Fruit fly (Drosophila melanogaster) whole organism, adult: ENCODE results near the gene yellow-b.

Experiments
- CG11617 ChIP-seq: fragments of 200-800 bp; sonication (Bioruptor generic); optimal IDR thresholded peaks from 2 replicates; lab custom pipeline; 2017; ENCODE audit warnings: mild to moderate bottlenecking, missing biosample characterization, missing genetic modification reagents, missing genetic modification characterization
- CG12768 ChIP-seq: fragments of 200-800 bp; sonication (Bioruptor generic); optimal IDR thresholded peaks from 2 replicates; lab custom pipeline; 2017; ENCODE audit warnings: missing biosample characterization, missing genetic modification characterization, mild to moderate bottlenecking, moderate library complexity, missing genetic modification reagents
- CG14711 ChIP-seq: fragments of 200-800 bp; sonication (Bioruptor generic); optimal IDR thresholded peaks from 2 replicates; lab custom pipeline; 2018; ENCODE audit warnings: missing biosample characterization, mild to moderate bottlenecking, missing genetic modification characterization, moderate library complexity
- CG1620 ChIP-seq: fragments of 200-800 bp; sonication (Bioruptor generic); optimal IDR thresholded peaks from 2 replicates; lab custom pipeline; 2016; ENCODE audit warnings: missing biosample characterization, missing genetic modification characterization
- CG33017 ChIP-seq: fragments of 200-800 bp; sonication (Bioruptor generic); optimal IDR thresholded peaks from 2 replicates; lab custom pipeline; 2018; ENCODE audit warnings: missing biosample characterization, mild to moderate bottlenecking, missing genetic modification characterization, moderate library complexity
- CG5204 ChIP-seq: fragments of 200-800 bp; sonication (Bioruptor generic); optimal IDR thresholded peaks from 2 replicates; lab custom pipeline; 2016; ENCODE audit warnings: missing biosample characterization, missing genetic modification characterization
- CG7045 ChIP-seq: fragments of 200-800 bp; sonication (Bioruptor generic); optimal IDR thresholded peaks from 2 replicates; lab custom pipeline; 2017; ENCODE audit warnings: missing biosample characterization, mild to moderate bottlenecking, missing genetic modification characterization
- CG7101 ChIP-seq: fragments of 200-800 bp; sonication (Bioruptor generic); optimal IDR thresholded peaks from 2 replicates; lab custom pipeline; 2018; ENCODE audit warnings: missing biosample characterization, mild to moderate bottlenecking, missing genetic modification characterization, moderate library complexity
- Clk ChIP-seq: fragments of 200-800 bp; sonication (Bioruptor generic); optimal IDR thresholded peaks from 2 replicates; lab custom pipeline; 2017; ENCODE audit warnings: missing biosample characterization, missing genetic modification characterization
- Crg-1 ChIP-seq: fragments of 200-800 bp; sonication (Bioruptor generic); optimal IDR thresholded peaks from 2 replicates; lab custom pipeline; 2016; ENCODE audit warnings: missing biosample characterization, missing genetic modification characterization
- Hr96 ChIP-seq: fragments of 200-800 bp; sonication (Bioruptor generic); optimal IDR thresholded peaks from 2 replicates; lab custom pipeline; 2016; ENCODE audit warnings: missing biosample characterization, missing genetic modification characterization
- Mnt ChIP-seq: fragments of 200-800 bp; sonication (Bioruptor generic); optimal IDR thresholded peaks from 2 replicates; lab custom pipeline; 2016; ENCODE audit warnings: missing biosample characterization, mild to moderate bottlenecking, missing genetic modification characterization
- bab1 ChIP-seq: fragments of 200-800 bp; sonication (Bioruptor generic); optimal IDR thresholded peaks from 3 replicates; lab custom pipeline; 2019; ENCODE audit warnings: missing biosample characterization, mild to moderate bottlenecking, missing genetic modification characterization, moderate library complexity
- cic ChIP-seq: fragments of 200-800 bp; sonication (Bioruptor generic); optimal IDR thresholded peaks from 2 replicates; lab custom pipeline; 2017; ENCODE audit warnings: missing biosample characterization, mild to moderate bottlenecking, missing genetic modification characterization, moderate library complexity
- cnc ChIP-seq, 2 experiments: fragments of >200 bp; optimal IDR thresholded peaks; 2 replicates each; lab custom pipeline; 2017
- kay ChIP-seq: fragments of 200-800 bp; sonication (Bioruptor generic); peaks from one replicate; lab custom pipeline; 2016; ENCODE audit warnings: missing biosample characterization, missing genetic modification characterization, borderline replicate concordance
- ovo ChIP-seq: fragments of 200-800 bp; sonication (Bioruptor generic); optimal IDR thresholded peaks from 2 replicates; lab custom pipeline; 2016; ENCODE audit warnings: missing biosample characterization, missing genetic modification characterization
- pad ChIP-seq: fragments of 200-800 bp; sonication (Bioruptor generic); optimal IDR thresholded peaks from 3 replicates; lab custom pipeline; 2017; ENCODE audit warnings: missing biosample characterization, missing genetic modification characterization, mild to moderate bottlenecking, moderate library complexity, missing genetic modification reagents
- tj ChIP-seq: fragments of 200-800 bp; sonication (Bioruptor generic); optimal IDR thresholded peaks from 3 replicates; lab custom pipeline; 2017; ENCODE audit warnings: missing biosample characterization, mild to moderate bottlenecking, missing genetic modification characterization, moderate library complexity
- toe ChIP-seq: fragments of 200-800 bp; sonication (Bioruptor generic); optimal IDR thresholded peaks from 2 replicates; lab custom pipeline; 2016; ENCODE audit warnings: missing biosample characterization, missing genetic modification characterization

Gene yellow-b

DNA sequence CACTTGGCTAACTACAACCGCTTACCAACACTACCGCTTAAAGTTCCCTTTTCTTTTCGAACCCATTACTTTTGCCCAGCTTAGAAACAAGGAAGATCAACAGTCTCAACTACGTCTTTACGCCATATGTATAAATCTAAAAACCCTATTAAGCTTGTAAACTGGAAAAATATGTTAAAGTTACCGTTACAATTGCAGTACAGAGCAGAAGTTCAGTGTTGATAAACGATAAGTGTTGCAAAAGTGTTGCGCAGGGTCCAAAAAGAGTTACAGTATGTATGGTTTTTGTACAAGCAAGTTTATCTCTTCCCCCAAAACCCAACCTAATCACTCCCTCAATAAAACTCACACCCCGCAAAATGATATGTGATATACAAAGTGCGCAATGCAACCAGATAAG lies 7.0 kb upstream of the yellow-b start:
- TF ChIP-seq cic (GFP tag; lab: Kevin White, UChicago) (no peak), ovo (GFP tag; lab: Kevin White, UChicago) (no peak), CG5204 (GFP tag; lab: Kevin White, UChicago) (no peak), kay (no peak), CG1620 (GFP tag; lab: Kevin White, UChicago) (no peak), CG7045 (no peak), cnc (optimal IDR thresholded peaks at IDR 0.05; lab: Kevin White, UChicago) (no peak), CG7101 (tag; lab: Kevin White, UChicago) (no peak), CG14711 (no peak), Hr96 (no peak), bab1 (GFP tag; lab: Kevin White, UChicago) (no peak), tj (no peak), CG11617 (GFP tag; lab: Kevin White, UChicago) (no peak), CG33017 (tag; lab: Kevin White, UChicago) (no peak)

DNA sequence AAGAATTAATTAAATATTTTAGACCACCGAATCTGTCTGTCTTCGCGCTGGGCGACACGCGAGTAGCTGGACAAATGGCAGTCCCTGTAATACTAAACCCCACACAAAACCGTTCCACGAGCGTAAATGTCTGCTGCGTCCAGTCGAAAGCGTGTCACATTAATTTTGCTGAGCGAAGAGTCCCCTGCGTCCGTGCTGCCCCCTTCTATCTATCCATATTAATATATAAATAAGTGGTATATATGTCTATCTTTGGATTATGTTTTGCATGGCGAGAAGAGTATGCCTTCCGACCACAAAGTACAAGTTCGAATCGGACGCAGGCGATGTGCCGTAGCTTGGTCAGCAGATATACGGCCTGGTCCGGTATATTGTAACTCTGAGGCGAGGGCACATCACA lies 1.8 kb upstream of the yellow-b start:
- no peak for TF ChIP-seq CG11617 (GFP tag; lab: Kevin White, UChicago)
- TF ChIP-seq cic (GFP tag; lab: Kevin White, UChicago): no peak
- no peak for TF ChIP-seq CG7101 (tag; lab: Kevin White, UChicago)
- no peak for TF ChIP-seq cnc (optimal IDR thresholded peaks at IDR 0.05; lab: Kevin White, UChicago)
- TF ChIP-seq tj: peak; percentile 59

DNA sequence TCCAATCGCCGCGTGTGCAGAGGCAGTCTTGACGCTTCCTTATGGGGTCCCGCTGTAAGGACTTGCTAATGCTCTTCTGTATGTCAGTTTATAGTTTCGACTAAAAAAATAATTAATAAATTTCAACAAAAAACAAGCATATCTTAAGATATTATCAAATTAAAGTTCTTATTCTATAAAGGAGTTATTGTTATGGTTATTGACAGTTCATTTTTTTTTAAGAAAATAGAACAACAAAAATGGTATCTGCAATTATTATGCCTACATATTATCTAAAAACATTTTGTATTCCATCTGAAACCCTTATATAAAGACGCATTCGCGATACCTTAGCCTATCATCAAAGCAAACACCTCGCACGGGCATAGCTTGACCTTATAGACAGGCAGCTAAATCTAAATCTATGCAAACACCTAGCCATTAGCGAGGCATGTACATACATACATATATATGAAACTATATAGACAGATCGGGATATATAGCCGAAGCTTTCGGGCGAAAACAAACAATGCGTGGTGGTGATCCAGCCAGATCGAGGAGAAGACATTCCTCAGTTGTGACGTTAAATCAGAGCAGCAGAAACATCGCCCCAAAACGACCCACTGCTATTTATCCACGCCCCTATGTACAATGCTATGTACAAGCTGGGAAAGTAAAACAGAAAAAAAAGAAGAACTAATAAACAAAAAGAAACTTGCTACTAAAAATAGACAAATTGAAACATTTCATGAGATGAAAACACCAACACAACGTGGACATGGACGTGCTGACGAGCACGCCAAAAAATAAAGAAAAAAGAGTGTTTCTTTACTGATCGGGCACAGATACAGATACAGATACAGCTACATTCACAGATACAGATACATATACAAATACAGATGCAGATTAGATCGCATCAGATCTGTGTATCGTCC lies 6.6 kb downstream of the yellow-b start, which contains the start of gene ppk17:
TSS of gene ppk17 (minus strand) at position 51 of the 914 bp plus-strand sequence.
- TF ChIP-seq CG7101 (tag; lab: Kevin White, UChicago): no peak
- TF ChIP-seq CG11617 (GFP tag; lab: Kevin White, UChicago): no peak
- TF ChIP-seq kay: peak; percentile 32
- TF ChIP-seq CG33017 (tag; lab: Kevin White, UChicago): no peak

- TF ChIP-seq Hr96: no peak
Measured at dm6 chr2L:16761891-16762290, 7.8 kb downstream of the yellow-b start.

dm6 chr2L:16764480-16764879 lies 10.3 kb downstream of the yellow-b start:
- TF ChIP-seq CG7045 (no peak), CG1620 (GFP tag; lab: Kevin White, UChicago) (no peak), kay (no peak), CG7101 (tag; lab: Kevin White, UChicago) (no peak), CG33017 (tag; lab: Kevin White, UChicago) (no peak), CG12768 (GFP tag; lab: Kevin White, UChicago) (no peak), Mnt (GFP tag; lab: Kevin White, UChicago) (no peak), CG14711 (no peak), Hr96 (no peak), pad (GFP tag; lab: Kevin White, UChicago) (no peak), tj (no peak), cic (GFP tag; lab: Kevin White, UChicago) (no peak), toe (GFP tag; lab: Kevin White, UChicago) (no peak)

DNA sequence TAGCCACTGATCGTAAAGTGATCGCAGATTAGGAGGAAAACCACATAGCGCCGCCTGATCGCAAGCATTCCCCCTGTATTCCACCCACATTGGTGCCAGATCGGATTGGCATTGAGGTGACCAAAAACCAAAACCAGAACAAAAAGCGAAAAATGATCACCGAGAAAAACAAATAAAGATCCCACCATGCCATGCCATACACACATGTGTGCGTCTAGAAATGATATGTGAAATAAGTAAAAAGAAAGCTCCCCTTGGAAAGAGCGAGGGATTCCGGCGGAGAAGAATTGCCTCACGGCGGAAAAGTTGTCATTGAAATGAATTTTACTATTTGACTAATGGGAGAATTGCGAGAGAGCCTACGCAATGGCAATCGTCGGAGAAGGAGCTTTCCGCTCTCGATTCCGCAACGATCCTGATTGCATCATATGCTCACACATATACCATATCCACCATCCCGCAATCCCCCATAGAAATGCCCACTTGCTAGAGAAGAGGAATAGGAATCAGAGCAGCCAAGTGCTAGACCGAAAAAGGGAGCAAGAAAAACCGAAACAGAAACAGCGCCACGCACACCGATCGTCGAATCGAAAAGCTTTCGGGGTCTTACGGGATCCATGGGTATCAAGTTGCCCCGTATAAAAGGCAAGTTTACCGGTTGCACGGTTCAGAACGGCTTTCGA lies 12.1 kb downstream of the yellow-b start, which contains the start of gene Mhc:
TSS of gene Mhc (plus strand) at position 497 of the 683 bp plus-strand sequence.
- no peak for TF ChIP-seq CG33017 (tag; lab: Kevin White, UChicago)
- TF ChIP-seq ovo (GFP tag; lab: Kevin White, UChicago): no peak
- no peak for TF ChIP-seq Clk (GFP tag; lab: Kevin White, UChicago)
- no peak for TF ChIP-seq CG7101 (tag; lab: Kevin White, UChicago)
- no peak for TF ChIP-seq pad (GFP tag; lab: Kevin White, UChicago)
- no peak for TF ChIP-seq Crg-1 (GFP tag; lab: Kevin White, UChicago)
- no peak for TF ChIP-seq cnc (optimal IDR thresholded peaks at IDR 0.05; lab: Kevin White, UChicago)
- no peak for TF ChIP-seq toe (GFP tag; lab: Kevin White, UChicago)
- no peak for TF ChIP-seq CG14711
- TF ChIP-seq Mnt (GFP tag; lab: Kevin White, UChicago): no peak
- TF ChIP-seq CG1620 (GFP tag; lab: Kevin White, UChicago): no peak

DNA sequence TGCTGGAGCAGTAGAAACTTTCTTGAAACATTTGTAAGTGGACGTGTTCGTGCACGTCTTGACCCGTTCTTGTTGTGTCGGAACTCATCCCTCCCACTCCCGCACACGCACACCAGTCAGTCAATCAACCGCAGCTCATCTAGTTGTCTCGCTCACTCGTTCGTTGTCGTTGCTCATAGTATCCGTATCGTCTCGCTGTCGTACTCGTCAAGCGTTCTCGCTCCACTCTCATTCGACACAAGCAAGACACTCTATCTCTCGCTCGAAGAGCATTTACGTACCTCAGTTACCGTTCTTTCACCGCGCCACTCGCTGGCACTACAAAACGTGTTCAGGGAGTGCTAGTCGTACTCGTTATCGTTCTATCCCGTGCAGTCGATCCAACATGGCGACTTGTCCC lies 33.4 kb downstream of the yellow-b start:
- TF ChIP-seq CG12768 (GFP tag; lab: Kevin White, UChicago): no peak
- no peak for TF ChIP-seq CG7045
- no peak for TF ChIP-seq Clk (GFP tag; lab: Kevin White, UChicago)
- no peak for TF ChIP-seq CG33017 (tag; lab: Kevin White, UChicago)
- TF ChIP-seq pad (GFP tag; lab: Kevin White, UChicago): no peak
- no peak for TF ChIP-seq Hr96
- no peak for TF ChIP-seq CG11617 (GFP tag; lab: Kevin White, UChicago)
- no peak for TF ChIP-seq cnc (optimal IDR thresholded peaks at IDR 0.05; lab: Kevin White, UChicago)
